Worm (Caenorhabditis elegans): ENCODE data around the gene C49H3.16.

DNA sequence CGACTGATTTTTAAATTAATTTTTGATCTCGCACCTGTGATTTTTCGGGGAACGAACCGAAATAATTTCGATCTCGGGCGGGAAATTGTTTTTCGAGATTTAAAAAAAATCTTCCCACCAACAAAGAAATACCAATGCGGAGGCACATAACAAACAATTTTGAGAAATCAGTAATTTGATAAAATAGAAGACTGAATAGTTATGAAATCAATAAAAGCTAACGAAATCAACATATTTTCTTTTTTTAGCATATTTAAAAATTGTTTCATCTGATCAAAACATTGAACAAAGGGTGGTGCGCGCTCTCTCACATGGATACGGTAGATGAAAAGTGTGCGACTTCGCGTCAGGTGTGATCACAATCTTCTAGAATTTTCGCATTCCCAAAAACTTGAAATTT, 37.9 kb downstream of the C49H3.16 start:
- TF ChIP-seq unc-62 (GFP tag; optimal IDR thresholded peaks at IDR 0.05) = no peak
- no peak for TF ChIP-seq ham-2 (GFP tag; optimal IDR thresholded peaks at IDR 0.05)
- TF ChIP-seq ceh-39 (tag; optimal IDR thresholded peaks at IDR 0.05) = no peak
- TF ChIP-seq lsy-2 (tag; optimal IDR thresholded peaks at IDR 0.05) = no peak
